Worm (Caenorhabditis elegans) whole organism, L4 larva: ENCODE results near the gene Y54G11A.19.

ENCODE experiments used
- R02D3.7 ChIP-seq: fragments of 150-350 bp; sonication (generic microtip); optimal IDR thresholded peaks from 3 replicates; lab custom pipeline; 2014; ENCODE audit warnings: missing biosample characterization, missing genetic modification characterization
- hmg-1.1 ChIP-seq: fragments of 200-800 bp; sonication (Bioruptor generic); IDR thresholded peaks from 2 replicates; pipeline ENCODE4 v1.3.6; 2022; ENCODE audit warnings: missing genetic modification reagents, missing genetic modification characterization, missing compliant biosample characterization
- mxl-3 ChIP-seq: fragments of 200-800 bp; sonication (Bioruptor generic); optimal IDR thresholded peaks from 2 replicates; lab custom pipeline; 2018; ENCODE audit warnings: mild to moderate bottlenecking, missing genetic modification characterization, missing compliant biosample characterization
- pqm-1 ChIP-seq: sonication (generic microtip); optimal IDR thresholded peaks from 2 replicates; lab custom pipeline; 2017; ENCODE audit warnings: missing biosample characterization, missing genetic modification characterization
- unc-130 ChIP-seq: sonication (generic microtip); optimal IDR thresholded peaks from 2 replicates; lab custom pipeline; 2016; ENCODE audit warnings: missing genetic modification reagents, missing genetic modification characterization, missing compliant biosample characterization
- unc-62 ChIP-seq, 3 experiments: fragments of 150-350 bp in 1 of 3; sonication (generic microtip); optimal IDR thresholded peaks in 2 of 3; peaks in 1 of 3; 1 replicate in 1 of 3; 2 replicates in 2 of 3; lab custom pipeline; 2014 to 2017; ENCODE audit warnings: missing biosample characterization in 3 of 3, missing genetic modification characterization in 3 of 3, missing genetic modification reagents in 3 of 3, missing genotype in 1 of 3

DNA sequence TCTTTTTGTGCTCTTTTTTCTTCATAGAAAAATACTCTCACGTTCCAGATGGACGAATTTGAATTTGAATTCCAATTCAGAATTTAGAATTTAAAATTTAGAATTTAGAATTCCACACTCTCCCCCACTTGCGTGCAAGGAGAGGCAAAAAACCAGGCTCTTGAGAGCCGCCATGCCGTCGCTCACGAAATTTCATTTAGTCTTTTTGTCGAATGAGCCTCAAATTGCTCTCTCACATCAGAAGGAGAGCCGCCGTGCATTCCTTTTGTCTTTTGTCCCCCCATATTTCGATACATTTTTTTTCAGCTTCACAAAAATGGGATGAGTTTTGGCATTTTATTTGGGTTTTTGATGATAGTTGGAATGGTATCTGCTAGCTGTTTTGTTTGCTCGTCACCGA, 45.6 kb downstream of the Y54G11A.19 start, which contains the start of gene hot-7:
- TF ChIP-seq hmg-1.1 (GFP tag; lab: Robert Waterston, UW) (no peak), mxl-3 (GFP tag; lab: Kevin White, UChicago) (no peak), R02D3.7 (tag; lab: Kevin White, UChicago) (no peak), unc-130 (GFP tag; lab: Kevin White, UChicago) (no peak), unc-62 (GFP tag; optimal IDR thresholded peaks at IDR 0.05 in 1 of 2; lab: Kevin White, UChicago) (no peak), unc-62 (tag; optimal IDR thresholded peaks at IDR 0.05; lab: Kevin White, UChicago) (no peak), pqm-1 (tag; lab: Kevin White, UChicago) (no peak)
